Fruit fly (Drosophila melanogaster): ENCODE results near the gene CG9641.

- TF ChIP-seq br (optimal IDR thresholded peaks at IDR 0.05) = no peak
- no peak for TF ChIP-seq Dip2 (GFP tag; IDR thresholded peaks at IDR 0.05)
- no peak for TF ChIP-seq E2f1 (GFP tag; IDR thresholded peaks at IDR 0.05)
- no peak for TF ChIP-seq fd3F (GFP tag; optimal IDR thresholded peaks at IDR 0.05)
- no peak for TF ChIP-seq CG10267 (tag; optimal IDR thresholded peaks at IDR 0.05)
- TF ChIP-seq CG6654 (GFP tag; optimal IDR thresholded peaks at IDR 0.05) = no peak
- TF ChIP-seq pan (optimal IDR thresholded peaks at IDR 0.05) = no peak
- TF ChIP-seq pan (GFP tag; optimal IDR thresholded peaks at IDR 0.05 in 1 of 2, IDR thresholded peaks at IDR 0.05 in 1 of 2) = no peak
- no peak for TF ChIP-seq row (GFP tag; IDR thresholded peaks at IDR 0.05)
- no peak for TF ChIP-seq usp (GFP tag; optimal IDR thresholded peaks at IDR 0.05)
- TF ChIP-seq CG14710 (tag; optimal IDR thresholded peaks at IDR 0.05) = no peak
- no peak for TF ChIP-seq CG11723 (GFP tag; optimal IDR thresholded peaks at IDR 0.05)
- no peak for TF ChIP-seq CG33557 (GFP tag; optimal IDR thresholded peaks at IDR 0.05)
These were observed 37.0 kb downstream of the CG9641 start for dm6 chr2L:2939698-2940097.

Measured in whole organism, embryonic.